Worm (Caenorhabditis elegans) whole organism, L4 larva: ENCODE results near the gene fbxb-33.

Experiments
- ama-1 ChIP-seq: fragments of 150-350 bp; optimal IDR thresholded peaks from 2 replicates; lab custom pipeline; 2014; ENCODE audit warnings: inconsistent platforms, mixed read lengths
- daf-19 ChIP-seq: fragments of 200-800 bp; sonication (Bioruptor generic); conservative IDR thresholded peaks from 2 replicates; pipeline ENCODE4 v1.3.6; 2022; ENCODE audit warnings: missing genetic modification characterization, missing compliant biosample characterization
- nhr-25 ChIP-seq: sonication (generic microtip); optimal IDR thresholded peaks from 2 replicates; lab custom pipeline; 2017; ENCODE audit warnings: missing genetic modification characterization, mild to moderate bottlenecking, missing compliant biosample characterization, antibody characterized with exemption, moderate library complexity, borderline replicate concordance; ENCODE audit not compliant: insufficient read depth

ce11 chrII:3673493-3673892 lies 26.3 kb downstream of the fbxb-33 start, which contains the start of gene sea-1:
- TF ChIP-seq ama-1 (lab: Kevin White, UChicago) = no peak
- no peak for TF ChIP-seq nhr-25 (tag; lab: Kevin White, UChicago)
- no peak for TF ChIP-seq daf-19 (GFP tag; lab: Robert Waterston, UW)
